Fruit fly (Drosophila melanogaster) whole organism, embryonic: ENCODE results near the gene Ctr1A.

Source experiments
- Awh ChIP-seq: fragments of 200-800 bp; sonication (Bioruptor generic); IDR thresholded peaks from 2 replicates; pipeline ENCODE4, ENCODE4 v1.3.6; 2022; ENCODE audit warnings: missing biosample characterization, missing genetic modification characterization
- CG10147 ChIP-seq: fragments of 200-800 bp; sonication (Bioruptor generic); optimal IDR thresholded peaks from 2 replicates; lab custom pipeline; 2019; ENCODE audit warnings: missing biosample characterization, mild to moderate bottlenecking, missing genetic modification characterization, moderate library complexity
- CG1024 ChIP-seq: fragments of 200-800 bp; sonication (Bioruptor generic); IDR thresholded peaks from 2 replicates; pipeline ENCODE4 v1.3.6; 2022; ENCODE audit warnings: missing biosample characterization, missing genetic modification characterization
- CG10462 ChIP-seq: fragments of 200-800 bp; sonication (Bioruptor generic); optimal IDR thresholded peaks from 2 replicates; lab custom pipeline; 2016; ENCODE audit warnings: missing biosample characterization, missing genetic modification characterization
- CG11723 ChIP-seq: fragments of 200-800 bp; sonication (Bioruptor generic); optimal IDR thresholded peaks from 2 replicates; lab custom pipeline; 2017; ENCODE audit warnings: missing biosample characterization, mild to moderate bottlenecking, missing genetic modification characterization
- CG13624 ChIP-seq: fragments of 200-800 bp; sonication (Bioruptor generic); optimal IDR thresholded peaks from 2 replicates; lab custom pipeline; 2016; ENCODE audit warnings: missing biosample characterization, missing genetic modification characterization
- CG14860 ChIP-seq: fragments of 200-800 bp; sonication (Bioruptor generic); IDR thresholded peaks from 3 replicates; pipeline ENCODE4 v1.3.6; 2022; ENCODE audit warnings: missing biosample characterization, missing genetic modification characterization; ENCODE audit not compliant: partially characterized antibody
- CG15073 ChIP-seq: fragments of 200-800 bp; sonication (Bioruptor generic); optimal IDR thresholded peaks from 2 replicates; lab custom pipeline; 2016; ENCODE audit warnings: missing biosample characterization, missing genetic modification characterization
- CG15696 ChIP-seq: fragments of 200-800 bp; sonication (Bioruptor generic); optimal IDR thresholded peaks from 2 replicates; lab custom pipeline; 2019; ENCODE audit warnings: missing biosample characterization, mild to moderate bottlenecking, missing genetic modification characterization, moderate library complexity
- CG2202 ChIP-seq: fragments of 200-800 bp; sonication (Bioruptor generic); optimal IDR thresholded peaks from 2 replicates; lab custom pipeline; 2018; ENCODE audit warnings: missing biosample characterization, mild to moderate bottlenecking, missing genetic modification characterization
- CG33213 ChIP-seq: fragments of 200-800 bp; sonication (Bioruptor generic); optimal IDR thresholded peaks from 3 replicates; lab custom pipeline; 2016; ENCODE audit warnings: missing biosample characterization, missing genetic modification characterization
- CG4404 ChIP-seq: fragments of 200-800 bp; sonication (Bioruptor generic); IDR thresholded peaks from 2 replicates; pipeline ENCODE4 v1.3.6; 2022; ENCODE audit warnings: missing biosample characterization, missing genetic modification characterization
- CG4424 ChIP-seq: fragments of 200-800 bp; sonication (Bioruptor generic); optimal IDR thresholded peaks from 3 replicates; lab custom pipeline; 2016; ENCODE audit warnings: missing biosample characterization, missing genetic modification characterization
- CG4730 ChIP-seq: fragments of 200-800 bp; sonication (Bioruptor generic); IDR thresholded peaks from 2 replicates; pipeline ENCODE4 v1.3.6; 2022; ENCODE audit warnings: missing biosample characterization, missing genetic modification characterization
- CG4820 ChIP-seq: fragments of 200-800 bp; sonication (Bioruptor generic); optimal IDR thresholded peaks from 3 replicates; lab custom pipeline; 2016; ENCODE audit warnings: missing biosample characterization, missing genetic modification characterization
- CG8089 ChIP-seq: fragments of 200-800 bp; sonication (Bioruptor generic); optimal IDR thresholded peaks from 3 replicates; lab custom pipeline; 2016; ENCODE audit warnings: missing biosample characterization, missing genetic modification characterization
- CG8924 ChIP-seq: fragments of 200-800 bp; optimal IDR thresholded peaks from 3 replicates; lab custom pipeline; 2019; ENCODE audit warnings: missing biosample characterization, mild to moderate bottlenecking, missing genetic modification characterization, moderate library complexity
- CG9437 ChIP-seq: fragments of 200-800 bp; sonication (Bioruptor generic); optimal IDR thresholded peaks from 2 replicates; lab custom pipeline; 2018; ENCODE audit warnings: missing biosample characterization, mild to moderate bottlenecking, missing genetic modification characterization
- CTCF ChIP-seq: fragments of 200-800 bp; sonication (Bioruptor generic); optimal IDR thresholded peaks from 2 replicates; lab custom pipeline; 2017; ENCODE audit warnings: missing biosample characterization, mild to moderate bottlenecking, missing genetic modification characterization, moderate library complexity
- Camta ChIP-seq: fragments of 200-800 bp; sonication (Bioruptor generic); optimal IDR thresholded peaks from 2 replicates; lab custom pipeline; 2016; ENCODE audit warnings: missing biosample characterization, missing genetic modification characterization
- Deaf1 ChIP-seq: fragments of 200-800 bp; optimal IDR thresholded peaks from 3 replicates; lab custom pipeline; 2019; ENCODE audit warnings: missing biosample characterization, mild to moderate bottlenecking, missing genetic modification characterization, moderate library complexity
- Dip3 ChIP-seq: fragments of 200-800 bp; sonication (Bioruptor generic); optimal IDR thresholded peaks from 3 replicates; lab custom pipeline; 2016; ENCODE audit warnings: missing biosample characterization, missing genetic modification characterization
- Dp ChIP-seq: fragments of 200-800 bp; sonication (Bioruptor generic); optimal IDR thresholded peaks from 2 replicates; lab custom pipeline; 2018; ENCODE audit warnings: missing biosample characterization, mild to moderate bottlenecking, missing genetic modification characterization, moderate library complexity
- Ets97D ChIP-seq: fragments of 200-800 bp; sonication (Bioruptor generic); optimal IDR thresholded peaks from 3 replicates; lab custom pipeline; 2016; ENCODE audit warnings: missing biosample characterization, missing genetic modification characterization
- H15 ChIP-seq: fragments of 200-800 bp; sonication (Bioruptor generic); IDR thresholded peaks from 3 replicates; pipeline ENCODE4 v1.3.6; 2022; ENCODE audit warnings: missing biosample characterization, missing genetic modification characterization
- HLH4C ChIP-seq: fragments of 200-800 bp; sonication (Bioruptor generic); IDR thresholded peaks from 3 replicates; pipeline ENCODE4 v1.3.6; 2022; ENCODE audit warnings: missing biosample characterization, missing genetic modification characterization; ENCODE audit not compliant: partially characterized antibody
- Jarid2 ChIP-seq: fragments of 200-800 bp; sonication (Bioruptor generic); optimal IDR thresholded peaks from 3 replicates; lab custom pipeline; 2017; ENCODE audit warnings: mild to moderate bottlenecking, missing biosample characterization, missing genetic modification reagents, missing genetic modification characterization
- Lhr ChIP-seq: fragments of 200-800 bp; sonication (Bioruptor generic); optimal IDR thresholded peaks from 3 replicates; lab custom pipeline; 2017; ENCODE audit warnings: mild to moderate bottlenecking, missing biosample characterization, missing genetic modification reagents, missing genetic modification characterization
- Meics ChIP-seq: fragments of 200-800 bp; sonication (Bioruptor generic); optimal IDR thresholded peaks from 2 replicates; lab custom pipeline; 2017; ENCODE audit warnings: missing biosample characterization, mild to moderate bottlenecking, missing genetic modification characterization
- Neu2 ChIP-seq: fragments of 200-800 bp; sonication (Bioruptor generic); optimal IDR thresholded peaks from 3 replicates; lab custom pipeline; 2016; ENCODE audit warnings: missing biosample characterization, missing genetic modification characterization, borderline replicate concordance
- Scr ChIP-seq: fragments of 200-800 bp; sonication (Bioruptor generic); IDR thresholded peaks from 2 replicates; pipeline ENCODE4 v1.3.6; 2022; ENCODE audit warnings: missing biosample characterization, missing genetic modification characterization; ENCODE audit not compliant: partially characterized antibody
- Sry-β ChIP-seq: fragments of 200-800 bp; sonication (Bioruptor generic); optimal IDR thresholded peaks from 2 replicates; lab custom pipeline; 2018; ENCODE audit warnings: missing biosample characterization, mild to moderate bottlenecking, missing genetic modification characterization, moderate library complexity
- YL-1 ChIP-seq: fragments of 200-800 bp; sonication (Bioruptor generic); optimal IDR thresholded peaks from 3 replicates; lab custom pipeline; 2017; ENCODE audit warnings: missing biosample characterization, mild to moderate bottlenecking, missing genetic modification characterization
- amos ChIP-seq: fragments of 200-800 bp; sonication (Bioruptor generic); IDR thresholded peaks from 2 replicates; pipeline ENCODE4 v1.3.6; 2022; ENCODE audit warnings: missing biosample characterization, missing genetic modification characterization; ENCODE audit not compliant: partially characterized antibody
- ato ChIP-seq: fragments of 200-800 bp; sonication (Bioruptor generic); IDR thresholded peaks from 2 replicates; pipeline ENCODE4 v1.3.6; 2022; ENCODE audit warnings: missing biosample characterization, missing genetic modification characterization; ENCODE audit not compliant: partially characterized antibody
- cas ChIP-seq: fragments of 200-800 bp; sonication (Bioruptor generic); IDR thresholded peaks from 2 replicates; pipeline ENCODE4 v1.3.6; 2022; ENCODE audit warnings: missing biosample characterization, missing genetic modification characterization
- chinmo ChIP-seq: fragments of 200-800 bp; sonication (Bioruptor generic); IDR thresholded peaks from 4 replicates; pipeline ENCODE4 v1.3.6; 2022; ENCODE audit warnings: missing biosample characterization, missing genetic modification characterization; ENCODE audit not compliant: partially characterized antibody
- chm ChIP-seq: fragments of 200-800 bp; sonication (Bioruptor generic); IDR thresholded peaks from 2 replicates; pipeline ENCODE4 v1.3.6; 2022; ENCODE audit warnings: missing biosample characterization, missing genetic modification characterization
- da ChIP-seq: fragments of 200-800 bp; sonication (Bioruptor generic); optimal IDR thresholded peaks from 2 replicates; lab custom pipeline; 2016; ENCODE audit warnings: missing biosample characterization, missing genetic modification characterization
- dati ChIP-seq: fragments of 200-800 bp; sonication (Bioruptor generic); IDR thresholded peaks from 2 replicates; pipeline ENCODE4 v1.3.6; 2022; ENCODE audit warnings: missing biosample characterization, missing genetic modification characterization
- dm ChIP-seq: fragments of 200-800 bp; sonication (Bioruptor generic); optimal IDR thresholded peaks from 3 replicates; lab custom pipeline; 2016; ENCODE audit warnings: missing biosample characterization, missing genetic modification characterization
- grn ChIP-seq: fragments of 200-800 bp; sonication (Bioruptor generic); optimal IDR thresholded peaks from 3 replicates; lab custom pipeline; 2017; ENCODE audit warnings: missing biosample characterization, missing genetic modification characterization
- lbe ChIP-seq: fragments of 200-800 bp; sonication (Bioruptor generic); optimal IDR thresholded peaks from 2 replicates; lab custom pipeline; 2016; ENCODE audit warnings: missing biosample characterization, mild to moderate bottlenecking, missing genetic modification characterization
- lola ChIP-seq, 3 experiments: fragments of >200 bp in 2 of 3; fragments of 200-800 bp in 1 of 3; sonication (Bioruptor generic) in 1 of 3; optimal IDR thresholded peaks; 2 replicates each; lab custom pipeline; 2017 to 2019; ENCODE audit warnings: missing biosample characterization in 3 of 3, missing genetic modification characterization in 3 of 3, mild to moderate bottlenecking in 1 of 3, moderate library complexity in 1 of 3
- nerfin-2 ChIP-seq: fragments of 200-800 bp; sonication (Bioruptor generic); IDR thresholded peaks from 2 replicates; pipeline ENCODE4 v1.3.6; 2022; ENCODE audit warnings: missing biosample characterization, missing genetic modification characterization; ENCODE audit not compliant: partially characterized antibody
- pita ChIP-seq: fragments of 200-800 bp; sonication (Bioruptor generic); optimal IDR thresholded peaks from 2 replicates; lab custom pipeline; 2017; ENCODE audit warnings: missing biosample characterization, mild to moderate bottlenecking, missing genetic modification characterization
- sens-2 ChIP-seq: fragments of 200-800 bp; sonication (Bioruptor generic); IDR thresholded peaks from 2 replicates; pipeline ENCODE4 v1.3.6; 2022; ENCODE audit warnings: missing biosample characterization, missing genetic modification characterization
- stwl ChIP-seq: fragments of 200-800 bp; sonication (Bioruptor generic); optimal IDR thresholded peaks from 3 replicates; lab custom pipeline; 2018; ENCODE audit warnings: missing biosample characterization, mild to moderate bottlenecking, missing genetic modification characterization, moderate library complexity
- tna ChIP-seq: fragments of 200-800 bp; sonication (Bioruptor generic); IDR thresholded peaks from 2 replicates; pipeline ENCODE4 v1.3.6; 2022; ENCODE audit warnings: missing biosample characterization, missing genetic modification characterization; ENCODE audit not compliant: partially characterized antibody
- vnd ChIP-seq: fragments of 200-800 bp; sonication (Bioruptor generic); IDR thresholded peaks from 3 replicates; pipeline ENCODE4 v1.3.6; 2022; ENCODE audit warnings: missing biosample characterization, missing genetic modification characterization; ENCODE audit not compliant: partially characterized antibody

The Ctr1A gene

dm6 chrX:6621566-6622006 is 39.9 kb upstream of the Ctr1A start (continued):
- TF ChIP-seq lbe, result no peak
- TF ChIP-seq CG1024, result peak; percentile 46
- TF ChIP-seq Deaf1 (tag; lab: Kevin White, UChicago), result peak; percentile 20
- no peak for TF ChIP-seq chinmo (GFP tag; lab: Robert Waterston, UW)
- no peak for TF ChIP-seq HLH4C (GFP tag; lab: Robert Waterston, UW)
- no peak for TF ChIP-seq Awh (GFP tag; lab: Robert Waterston, UW)
- TF ChIP-seq nerfin-2 (GFP tag; lab: Robert Waterston, UW), result no peak
- no peak for TF ChIP-seq CG15073 (GFP tag; lab: Kevin White, UChicago)
- no peak for TF ChIP-seq Sry-β (GFP tag; lab: Kevin White, UChicago)
- no peak for TF ChIP-seq CG10462
- TF ChIP-seq Scr, result no peak
- peak; percentile 58 for TF ChIP-seq Meics (GFP tag; lab: Kevin White, UChicago)
- peak; percentile 32 for TF ChIP-seq CG9437 (GFP tag; lab: Kevin White, UChicago)
- TF ChIP-seq vnd, result no peak
- no peak for TF ChIP-seq pita
- no peak for TF ChIP-seq Ets97D (GFP tag; lab: Kevin White, UChicago)
- 0 out of 2 replicates have a peak, but pooled peaks have one; percentile 2 for TF ChIP-seq dati (GFP tag; lab: Robert Waterston, UW)
- TF ChIP-seq cas, result no peak
- TF ChIP-seq stwl (tag; lab: Kevin White, UChicago), result no peak
- TF ChIP-seq dm (GFP tag; lab: Kevin White, UChicago), result no peak
- 0 out of 3 replicates have a peak, but pooled peaks have one; percentile 12 for TF ChIP-seq H15 (GFP tag; lab: Robert Waterston, UW)
- no peak for TF ChIP-seq da (GFP tag; lab: Kevin White, UChicago)
- peak; percentile 34 for TF ChIP-seq Camta (GFP tag; lab: Kevin White, UChicago)
- peak; percentile 63 for TF ChIP-seq chm
- no peak for TF ChIP-seq Neu2 (GFP tag; lab: Kevin White, UChicago)
- TF ChIP-seq CG14860 (GFP tag; lab: Robert Waterston, UW), result no peak
- peak in 1 of 3 experiments; percentile 59 for TF ChIP-seq lola (GFP tag; optimal IDR thresholded peaks at IDR 0.05; lab: Kevin White, UChicago)
- TF ChIP-seq CG2202 (tag; lab: Kevin White, UChicago), result peak; percentile 12
- TF ChIP-seq grn, result no peak
- TF ChIP-seq CG4404, result peak; percentile 41; the same call in 1 of the 2 replicates
- peak; percentile 41 for TF ChIP-seq CG10147 (GFP tag; lab: Kevin White, UChicago)
- no peak for TF ChIP-seq CG8089
- TF ChIP-seq CG13624, result no peak
- no peak for TF ChIP-seq CG33213 (GFP tag; lab: Kevin White, UChicago)
- TF ChIP-seq CG4820 (GFP tag; lab: Kevin White, UChicago), result peak; percentile 9
- TF ChIP-seq Dip3 (GFP tag; lab: Kevin White, UChicago), result peak; percentile 10
- no peak for TF ChIP-seq Lhr (GFP tag; lab: Kevin White, UChicago)
- no peak for TF ChIP-seq Dp
- peak; percentile 32 for TF ChIP-seq CG8924 (tag; lab: Kevin White, UChicago)
- peak; percentile 21 for TF ChIP-seq CG15696 (tag; lab: Kevin White, UChicago)
- no peak for TF ChIP-seq tna (GFP tag; lab: Robert Waterston, UW)
- TF ChIP-seq CTCF (GFP tag; lab: Kevin White, UChicago), result no peak
- no peak for TF ChIP-seq amos
- TF ChIP-seq ato, result no peak
- TF ChIP-seq sens-2 (GFP tag; lab: Robert Waterston, UW), result no peak
- TF ChIP-seq CG4424 (GFP tag; lab: Kevin White, UChicago), result peak; percentile 31
- TF ChIP-seq YL-1 (GFP tag; lab: Kevin White, UChicago), result no peak
- TF ChIP-seq CG11723 (GFP tag; lab: Kevin White, UChicago), result no peak
- TF ChIP-seq Jarid2 (GFP tag; lab: Kevin White, UChicago), result no peak
- TF ChIP-seq CG4730 (GFP tag; lab: Robert Waterston, UW), result peak; percentile 30; the same call in 1 of the 2 replicates
